Worm (Caenorhabditis elegans) whole organism, mixed stage, embryonic: Measurements from ENCODE around the gene umps-1.

Experiments
- M03D4.4 ChIP-seq: sonication (generic microtip); optimal IDR thresholded peaks from 2 replicates; lab custom pipeline; 2017; ENCODE audit warnings: mild to moderate bottlenecking, missing genetic modification characterization, missing compliant biosample characterization
- bed-3 ChIP-seq: fragments of 200-800 bp; sonication (Bioruptor generic); optimal IDR thresholded peaks from 3 replicates; lab custom pipeline; 2018; ENCODE audit warnings: mild to moderate bottlenecking, missing genetic modification characterization, moderate library complexity, missing compliant biosample characterization
- blmp-1 ChIP-seq: fragments of 150-350 bp; optimal IDR thresholded peaks from 2 replicates; lab custom pipeline; 2014; ENCODE audit warnings: missing biosample characterization, missing genetic modification characterization
- ceh-39 ChIP-seq: fragments of 150-350 bp; optimal IDR thresholded peaks from 2 replicates; lab custom pipeline; 2014; ENCODE audit warnings: missing biosample characterization, missing genetic modification characterization
- ceh-43 ChIP-seq: fragments of 200-800 bp; sonication (Bioruptor generic); optimal IDR thresholded peaks from 2 replicates; lab custom pipeline; 2018; ENCODE audit warnings: mild to moderate bottlenecking, missing genetic modification characterization, moderate library complexity, missing compliant biosample characterization
- ceh-83 ChIP-seq: fragments of 200-800 bp; sonication (Bioruptor generic); optimal IDR thresholded peaks from 2 replicates; lab custom pipeline; 2018; ENCODE audit warnings: mild to moderate bottlenecking, missing genetic modification characterization, missing compliant biosample characterization
- ces-1 ChIP-seq: fragments of 150-350 bp; optimal IDR thresholded peaks from 2 replicates; lab custom pipeline; 2014; ENCODE audit warnings: missing biosample characterization, missing genetic modification reagents, missing genetic modification characterization
- cnd-1 ChIP-seq: fragments of 200-800 bp; sonication (Bioruptor generic); optimal IDR thresholded peaks from 2 replicates; lab custom pipeline; 2018; ENCODE audit warnings: mild to moderate bottlenecking, missing genetic modification characterization, missing compliant biosample characterization
- elt-1 ChIP-seq: sonication (generic microtip); optimal IDR thresholded peaks from 2 replicates; lab custom pipeline; 2017; ENCODE audit warnings: missing genetic modification characterization, mild to moderate bottlenecking, missing compliant biosample characterization, antibody characterized with exemption, moderate library complexity, borderline replicate concordance; ENCODE audit not compliant: insufficient read depth
- flh-1 ChIP-seq: fragments of 200-800 bp; sonication (Bioruptor generic); optimal IDR thresholded peaks from 2 replicates; lab custom pipeline; 2018; ENCODE audit warnings: mild to moderate bottlenecking, missing genetic modification characterization, moderate library complexity, missing compliant biosample characterization
- ham-2 ChIP-seq: fragments of 200-800 bp; sonication (Bioruptor generic); optimal IDR thresholded peaks from 2 replicates; lab custom pipeline; 2018; ENCODE audit warnings: mild to moderate bottlenecking, missing genetic modification characterization, missing compliant biosample characterization
- hlh-1 ChIP-seq: fragments of 150-350 bp; optimal IDR thresholded peaks from 2 replicates; lab custom pipeline; 2014; ENCODE audit warnings: missing biosample characterization, missing genetic modification reagents, missing genetic modification characterization
- lin-13 ChIP-seq: fragments of 150-350 bp; optimal IDR thresholded peaks from 2 replicates; lab custom pipeline; 2014; ENCODE audit warnings: missing biosample characterization, missing genetic modification characterization
- lin-32 ChIP-seq: fragments of 200-800 bp; sonication (Bioruptor generic); optimal IDR thresholded peaks from 2 replicates; lab custom pipeline; 2018; ENCODE audit warnings: mild to moderate bottlenecking, missing genetic modification characterization, missing compliant biosample characterization
- lsy-2 ChIP-seq: fragments of 150-350 bp; optimal IDR thresholded peaks from 2 replicates; lab custom pipeline; 2014; ENCODE audit warnings: missing biosample characterization, missing genetic modification characterization
- mep-1 ChIP-seq: fragments of 150-350 bp; optimal IDR thresholded peaks from 2 replicates; lab custom pipeline; 2017; ENCODE audit warnings: missing biosample characterization, missing genetic modification reagents, missing genetic modification characterization, inconsistent platforms
- mls-2 ChIP-seq: sonication (generic microtip); optimal IDR thresholded peaks from 2 replicates; lab custom pipeline; 2016; ENCODE audit warnings: mild to moderate bottlenecking, missing genetic modification characterization, moderate library complexity, missing compliant biosample characterization
- nhr-12 ChIP-seq: fragments of 150-350 bp; optimal IDR thresholded peaks from 2 replicates; lab custom pipeline; 2014; ENCODE audit warnings: missing biosample characterization, missing genetic modification characterization
- nhr-2 ChIP-seq: fragments of 150-350 bp; optimal IDR thresholded peaks from 2 replicates; lab custom pipeline; 2014; ENCODE audit warnings: missing biosample characterization, missing genetic modification characterization
- snpc-4 ChIP-seq: fragments of 150-350 bp; optimal IDR thresholded peaks from 2 replicates; lab custom pipeline; 2014; ENCODE audit warnings: missing biosample characterization, missing genetic modification characterization
- sptf-1 ChIP-seq: sonication (generic microtip); optimal IDR thresholded peaks from 2 replicates; lab custom pipeline; 2017; ENCODE audit warnings: mild to moderate bottlenecking, missing genetic modification characterization, moderate library complexity, missing compliant biosample characterization
- unc-120 ChIP-seq: sonication (generic microtip); optimal IDR thresholded peaks from 2 replicates; lab custom pipeline; 2017; ENCODE audit warnings: missing genetic modification characterization, missing compliant biosample characterization; ENCODE audit not compliant: poor library complexity, severe bottlenecking
- zip-8 ChIP-seq: fragments of 150-350 bp; optimal IDR thresholded peaks from 2 replicates; lab custom pipeline; 2014; ENCODE audit warnings: missing biosample characterization, missing genetic modification characterization
- ztf-11 ChIP-seq: fragments of 150-350 bp; optimal IDR thresholded peaks from 2 replicates; lab custom pipeline; 2014; ENCODE audit warnings: missing biosample characterization, missing genetic modification characterization

umps-1 gene

DNA sequence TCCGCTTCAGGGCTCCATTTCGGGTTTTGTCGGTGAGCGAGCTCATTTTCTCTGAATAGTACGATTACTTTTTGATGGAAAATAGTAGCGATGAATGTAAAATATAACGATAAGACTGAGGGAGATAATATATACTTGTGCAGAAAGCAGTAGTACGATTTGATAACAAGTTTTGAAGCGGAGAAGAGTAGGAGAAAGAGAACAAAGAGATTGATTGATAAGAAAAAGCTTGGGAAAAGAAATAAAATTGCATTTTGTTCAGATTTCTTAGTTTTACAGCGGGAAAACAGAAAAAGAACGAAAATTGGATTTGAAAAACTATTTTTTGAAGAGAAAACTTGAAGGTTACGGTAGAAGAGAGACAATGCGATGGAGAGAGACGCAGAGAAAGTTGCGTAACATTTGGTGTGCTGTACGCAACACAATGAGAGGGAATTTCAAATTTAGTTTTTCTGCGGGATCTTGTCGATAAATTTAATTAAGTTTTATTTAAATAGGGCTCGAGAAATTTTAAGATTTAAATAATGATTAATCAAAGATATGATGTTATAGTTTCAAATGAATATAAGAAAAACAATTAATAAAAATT is at the start of gene umps-1:
TSS of gene umps-1 (minus strand) at position 51 of the 589 bp plus-strand sequence.
- TF ChIP-seq elt-1 (tag; lab: Kevin White, UChicago) (no peak), lin-32 (no peak), lsy-2 (tag; lab: Kevin White, UChicago) (peak; percentile 94), zip-8 (tag; lab: Kevin White, UChicago) (peak; percentile 93)
- TF ChIP-seq, all 35 proteins: peak for 2

DNA sequence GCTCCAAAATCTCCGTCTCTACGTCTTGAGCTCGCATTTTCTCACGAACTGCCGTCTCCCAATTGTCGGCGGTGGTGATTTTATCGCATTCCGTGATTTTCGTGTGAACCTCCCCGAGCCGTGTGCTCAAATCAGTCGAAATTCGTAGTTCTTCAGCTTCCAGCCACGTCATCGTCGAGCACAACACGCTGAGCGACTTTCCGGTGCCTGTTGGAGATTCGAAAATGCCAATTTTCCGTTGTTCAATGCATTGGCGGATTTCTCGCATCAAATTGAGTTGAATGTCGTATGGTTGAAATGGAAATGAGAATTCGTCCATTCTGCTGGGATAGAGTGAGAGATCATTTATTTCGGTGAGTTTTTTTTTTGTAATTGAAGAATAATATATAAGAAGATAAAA is 47.5 kb upstream of the umps-1 start, which contains the start of the genes M03C11.3 and chl-1:
TSS of gene M03C11.3 (plus strand) at position 153 of the 400 bp plus-strand sequence.
TSS of gene chl-1 (minus strand) at position 323 of the 400 bp plus-strand sequence.
- TF ChIP-seq lsy-2 (tag; lab: Kevin White, UChicago) (no peak), nhr-12 (no peak), blmp-1 (tag; lab: Kevin White, UChicago) (no peak), snpc-4 (tag; lab: Kevin White, UChicago) (no peak), flh-1 (GFP tag; lab: Kevin White, UChicago) (no peak), ham-2 (GFP tag; lab: Kevin White, UChicago) (no peak), cnd-1 (tag; lab: Kevin White, UChicago) (no peak), bed-3 (GFP tag; lab: Kevin White, UChicago) (no peak), zip-8 (tag; lab: Kevin White, UChicago) (no peak), ceh-39 (tag; lab: Kevin White, UChicago) (no peak), ceh-83 (no peak), unc-120 (no peak), mep-1 (tag; lab: Kevin White, UChicago) (no peak), hlh-1 (tag; lab: Kevin White, UChicago) (no peak), mls-2 (no peak), ztf-11 (no peak), sptf-1 (tag; lab: Kevin White, UChicago) (no peak)

DNA sequence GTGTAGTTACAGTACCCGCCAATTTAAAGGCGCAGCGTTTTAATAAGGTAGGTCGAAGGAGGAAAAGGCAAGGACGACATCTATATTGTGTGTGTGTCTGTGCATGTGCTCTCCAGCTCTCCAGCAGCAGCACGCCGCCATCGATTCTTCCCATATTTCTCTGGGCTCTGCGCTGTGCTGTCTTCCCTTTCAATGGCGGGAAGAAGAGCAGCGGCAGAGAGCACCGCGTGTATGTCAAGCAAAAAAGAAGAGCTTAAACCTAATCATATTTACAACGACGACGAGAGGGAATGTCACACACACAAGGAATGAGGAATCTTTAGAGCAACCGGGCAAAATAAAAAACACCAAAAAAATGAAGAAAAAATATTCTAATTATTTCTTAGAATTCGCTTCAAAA is 41.5 kb upstream of the umps-1 start:
- TF ChIP-seq unc-120 (no peak), ces-1 (peak; percentile 90)

DNA sequence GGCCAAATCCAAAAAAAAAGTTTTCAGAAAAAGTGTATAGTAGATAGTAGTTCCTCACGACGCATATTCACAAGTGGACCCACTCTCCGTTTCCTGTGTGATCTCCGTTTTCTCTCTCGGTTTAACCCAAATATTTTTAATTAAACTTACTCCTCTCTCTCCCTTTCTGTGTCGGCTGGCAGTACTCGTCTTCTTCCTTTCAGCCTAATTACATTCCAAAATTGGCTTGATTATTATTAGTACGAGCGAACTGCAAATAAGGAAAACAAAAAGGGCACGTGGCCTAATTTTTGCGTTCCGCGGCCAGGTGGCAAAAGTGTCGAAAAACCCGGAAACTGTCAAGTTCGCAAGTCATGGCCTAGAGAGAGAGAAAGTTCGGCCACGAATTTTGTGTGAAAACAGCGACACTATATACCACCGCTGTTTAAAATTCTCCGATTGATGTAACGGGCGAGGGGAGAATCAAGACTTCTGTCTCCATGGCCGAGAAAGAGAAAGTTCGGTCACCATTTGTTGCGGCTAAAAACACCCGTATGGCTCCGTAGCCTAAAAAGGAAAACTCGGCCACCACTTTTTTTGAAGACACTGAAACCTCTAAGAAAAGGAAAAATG is 39.5 kb upstream of the umps-1 start:
- TF ChIP-seq ces-1 (peak; percentile 63), ztf-11 (no peak)
- TF ChIP-seq, all 35 proteins: peak for 1

DNA sequence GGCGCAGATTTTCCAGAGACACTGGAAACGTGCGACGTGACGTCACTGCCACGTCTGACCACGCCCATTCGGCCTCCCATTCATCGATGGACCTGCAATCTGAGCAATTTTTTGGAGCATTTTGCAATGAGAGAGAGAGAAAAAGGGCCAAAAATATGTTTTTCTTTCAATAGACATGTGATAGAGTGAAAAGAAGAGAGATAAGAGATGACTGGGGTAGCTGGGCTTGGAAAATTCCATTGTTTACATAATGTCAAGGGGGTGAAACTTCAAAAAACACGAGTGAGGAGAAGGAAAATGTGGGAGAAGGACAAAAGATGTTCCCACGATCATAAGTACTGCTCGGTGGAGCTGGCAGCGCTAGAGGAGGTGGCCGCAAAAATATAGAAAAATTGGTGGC is 38.5 kb upstream of the umps-1 start, which contains the start of gene M03C11.1:
TSS of gene M03C11.1 (minus strand) at position 101 of the 400 bp plus-strand sequence.
- TF ChIP-seq nhr-2, result no peak
- no peak for TF ChIP-seq ham-2 (GFP tag; lab: Kevin White, UChicago)
- no peak for TF ChIP-seq mep-1 (tag; lab: Kevin White, UChicago)
- no peak for TF ChIP-seq unc-120
- TF ChIP-seq, all 35 proteins: peak for 0

DNA sequence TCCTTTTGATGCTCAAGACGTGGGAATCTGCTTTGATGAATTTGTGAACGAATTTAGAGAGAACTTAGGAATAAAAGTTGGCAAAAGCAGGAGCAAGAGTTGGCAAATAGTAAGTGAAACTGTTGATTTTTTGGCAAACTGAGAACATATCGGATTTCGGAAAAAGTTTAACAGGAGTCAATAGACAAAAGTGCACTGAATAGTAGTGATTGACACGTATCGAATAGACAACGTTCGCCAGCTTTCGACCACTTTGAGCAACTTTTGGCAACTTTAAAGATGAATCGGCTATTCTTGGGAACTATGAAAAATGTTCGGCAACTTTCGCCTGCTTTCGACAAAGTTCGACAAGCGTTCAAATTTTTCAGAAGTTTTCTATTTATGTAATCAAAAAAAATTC is 34.2 kb upstream of the umps-1 start, which contains the start of gene M03C11.9:
TSS of gene M03C11.9 (minus strand) at position 101 of the 400 bp plus-strand sequence.
- TF ChIP-seq lin-13 (tag; lab: Kevin White, UChicago), result no peak
- no peak for TF ChIP-seq unc-120
- no peak for TF ChIP-seq ceh-43 (GFP tag; lab: Kevin White, UChicago)
- TF ChIP-seq cnd-1 (tag; lab: Kevin White, UChicago), result no peak
- TF ChIP-seq ceh-39 (tag; lab: Kevin White, UChicago), result no peak
- no peak for TF ChIP-seq M03D4.4 (tag; lab: Kevin White, UChicago)
- TF ChIP-seq, all 35 proteins: peak for 0

DNA sequence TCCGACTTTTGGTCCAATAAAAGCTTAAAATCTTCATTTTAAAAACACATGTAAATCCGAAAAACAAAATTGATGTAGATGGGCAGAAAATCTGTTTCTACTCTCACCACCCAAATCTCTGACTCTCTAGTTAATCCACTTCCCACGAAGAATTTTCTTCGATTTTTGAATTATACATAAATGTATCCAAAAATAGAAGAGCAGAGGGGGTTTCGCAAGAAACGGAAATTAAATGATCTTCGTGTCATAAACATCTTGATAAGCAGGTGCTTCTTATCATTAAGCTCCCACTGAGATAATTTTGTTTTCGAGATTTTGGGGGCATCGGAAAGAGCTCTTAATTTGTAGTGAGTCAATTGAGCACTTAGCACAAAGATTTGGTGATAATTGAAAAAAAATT is 32.2 kb upstream of the umps-1 start:
- TF ChIP-seq ces-1, result peak; percentile 18
- TF ChIP-seq ztf-11, result no peak
- TF ChIP-seq bed-3 (GFP tag; lab: Kevin White, UChicago), result no peak
- TF ChIP-seq, all 35 proteins: peak for 1

DNA sequence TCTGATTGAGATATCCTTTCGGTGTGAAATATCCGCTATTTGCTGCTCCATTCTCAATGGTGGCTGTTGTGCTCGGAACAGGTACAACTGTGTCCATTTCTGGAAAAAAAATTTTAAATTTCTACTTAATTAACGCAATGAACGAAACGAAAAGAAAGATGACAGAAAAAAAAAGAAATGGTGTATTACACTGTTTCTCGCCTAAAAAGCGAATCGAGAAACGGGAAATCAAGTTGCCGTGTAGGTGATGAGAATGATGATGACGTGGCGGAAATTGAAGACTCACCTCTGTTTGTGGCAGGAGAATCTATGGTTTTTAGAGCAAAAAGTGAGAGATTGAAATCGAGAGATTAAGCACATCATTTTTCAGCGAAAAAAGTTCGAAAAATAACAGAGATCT is 29.0 kb upstream of the umps-1 start, which contains the start of gene C38H2.3:
TSS of gene C38H2.3 (minus strand) at position 101 of the 400 bp plus-strand sequence.
- TF ChIP-seq ceh-83, result no peak
- no peak for TF ChIP-seq ces-1
